Fruit fly (Drosophila melanogaster): ENCODE results near the gene Nuf2.

Nuf2 gene

dm6 chr2L:7090922-7091321 lies 25.3 kb upstream of the Nuf2 start (continued):
- TF ChIP-seq CG11695 (GFP tag; IDR thresholded peaks at IDR 0.05) (0 out of 3 replicates have a peak, but pooled peaks have one; percentile 32), Kr (GFP tag; optimal IDR thresholded peaks at IDR 0.05) (no peak), zfh1 (GFP tag; IDR thresholded peaks at IDR 0.05) (no peak), CG3407 (GFP tag; optimal IDR thresholded peaks at IDR 0.05) (no peak), row (GFP tag; IDR thresholded peaks at IDR 0.05) (peak; percentile 45; the same call in 2 of the 3 replicates), Sox102F (GFP tag; optimal IDR thresholded peaks at IDR 0.05) (peak; percentile 55), CG17359 (tag; optimal IDR thresholded peaks at IDR 0.05) (peak; percentile 3), CG10543 (GFP tag; optimal IDR thresholded peaks at IDR 0.05) (no peak), sisA (GFP tag; IDR thresholded peaks at IDR 0.05) (no peak), Ada2b (GFP tag; IDR thresholded peaks at IDR 0.05) (0 out of 2 replicates have a peak, but pooled peaks have one; percentile 21), dmrt11E (tag; optimal IDR thresholded peaks at IDR 0.05) (no peak), Hr51 (GFP tag; optimal IDR thresholded peaks at IDR 0.05) (peak in 1 of 2 experiments; percentile 28), CG10462 (GFP tag; optimal IDR thresholded peaks at IDR 0.05) (no peak), Pdp1 (GFP tag; optimal IDR thresholded peaks at IDR 0.05) (no peak), CG10147 (GFP tag; optimal IDR thresholded peaks at IDR 0.05) (peak; percentile 38), chm (GFP tag; IDR thresholded peaks at IDR 0.05) (no peak), chif (GFP tag; optimal IDR thresholded peaks at IDR 0.05) (no peak), ci (GFP tag; IDR thresholded peaks at IDR 0.05) (peak; percentile 52; the same call in 2 of the 3 replicates), Usf (GFP tag; optimal IDR thresholded peaks at IDR 0.05) (no peak), CG33557 (GFP tag; optimal IDR thresholded peaks at IDR 0.05) (no peak), bbx (GFP tag; IDR thresholded peaks at IDR 0.05; ENCODE audit: partially characterized antibody) (no peak), CG12236 (GFP tag; optimal IDR thresholded peaks at IDR 0.05) (no peak), Vsx1 (GFP tag; optimal IDR thresholded peaks at IDR 0.05) (no peak), CG13624 (GFP tag; optimal IDR thresholded peaks at IDR 0.05) (no peak), pan (optimal IDR thresholded peaks at IDR 0.05) (no peak), pan (GFP tag; optimal IDR thresholded peaks at IDR 0.05 in 1 of 2, IDR thresholded peaks at IDR 0.05 in 1 of 2) (peak in 1 of 2 experiments; percentile 38), CG31441 (GFP tag; IDR thresholded peaks at IDR 0.05) (peak; percentile 27; the same call in 1 of the 2 replicates), vvl (GFP tag; IDR thresholded peaks at IDR 0.05) (peak; percentile 44; the same call in 1 of the 2 replicates), slbo (GFP tag; IDR thresholded peaks at IDR 0.05) (peak; percentile 31; the same call in 1 of the 2 replicates), seq (GFP tag; IDR thresholded peaks at IDR 0.05) (no peak), Blimp-1 (GFP tag; optimal IDR thresholded peaks at IDR 0.05) (peak; percentile 33), lab (GFP tag; optimal IDR thresholded peaks at IDR 0.05) (peak; percentile 41), CG10366 (GFP tag; IDR thresholded peaks at IDR 0.05) (peak; percentile 30; the same call in 1 of the 2 replicates), fd3F (GFP tag; optimal IDR thresholded peaks at IDR 0.05) (no peak), D19A (tag; optimal IDR thresholded peaks at IDR 0.05) (peak; percentile 60), slp2 (GFP tag; optimal IDR thresholded peaks at IDR 0.05) (no peak), CG1602 (GFP tag; optimal IDR thresholded peaks at IDR 0.05) (no peak), ATbp (GFP tag; optimal IDR thresholded peaks at IDR 0.05) (no peak), CG31224 (GFP tag; IDR thresholded peaks at IDR 0.05) (no peak), CG2712 (tag; optimal IDR thresholded peaks at IDR 0.05) (peak; percentile 36), CG5180 (GFP tag; optimal IDR thresholded peaks at IDR 0.05) (no peak), rib (GFP tag; IDR thresholded peaks at IDR 0.05) (no peak), slou (GFP tag; optimal IDR thresholded peaks at IDR 0.05) (no peak), sob (GFP tag; IDR thresholded peaks at IDR 0.05) (0 out of 2 replicates have a peak, but pooled peaks have one; percentile 17), E2f1 (GFP tag; IDR thresholded peaks at IDR 0.05) (peak; percentile 29; the same call in 1 of the 2 replicates), MBD-R2 (GFP tag; IDR thresholded peaks at IDR 0.05) (no peak), TFAM (GFP tag; optimal IDR thresholded peaks at IDR 0.05) (no peak), sd (tag; optimal IDR thresholded peaks at IDR 0.05) (no peak), CG13424 (tag; optimal IDR thresholded peaks at IDR 0.05) (no peak), ind (GFP tag; optimal IDR thresholded peaks at IDR 0.05) (no peak), salm (tag; optimal IDR thresholded peaks at IDR 0.05) (no peak)

Data from whole organism, embryonic.